Worm (Caenorhabditis elegans): Measurements from ENCODE around the gene tmed-4.

ce11 chrV:19986213-19986612 is 37.3 kb upstream of the tmed-4 start, which contains the start of gene clec-260:
- TF ChIP-seq hlh-11 (tag; optimal IDR thresholded peaks at IDR 0.05) (no peak), mep-1 (tag; optimal IDR thresholded peaks at IDR 0.05) (no peak)
